Worm (Caenorhabditis elegans) whole organism, L4 larva: Measurements from ENCODE around the gene C46C2.6.

Experiments
- F37D6.2 ChIP-seq: sonication (generic microtip); optimal IDR thresholded peaks from 2 replicates; lab custom pipeline; 2016; ENCODE audit warnings: mild to moderate bottlenecking, missing genetic modification characterization, missing compliant biosample characterization
- F44E2.7 ChIP-seq: fragments of 200-800 bp; sonication (Bioruptor generic); IDR thresholded peaks from 2 replicates; pipeline ENCODE4 v2.1.2; 2022; ENCODE audit warnings: missing genetic modification characterization, missing compliant biosample characterization
- R02D3.7 ChIP-seq: fragments of 150-350 bp; sonication (generic microtip); optimal IDR thresholded peaks from 3 replicates; lab custom pipeline; 2014; ENCODE audit warnings: missing biosample characterization, missing genetic modification characterization
- Y105C5A.15 ChIP-seq: fragments of 200-800 bp; sonication (Bioruptor generic); IDR thresholded peaks from 2 replicates; pipeline ENCODE4 v1.3.6; 2022; ENCODE audit warnings: missing genetic modification characterization, missing compliant biosample characterization
- Y48G9A.11 ChIP-seq: fragments of 200-800 bp; sonication (Bioruptor generic); IDR thresholded peaks from 2 replicates; pipeline ENCODE4 v1.3.6; 2022; ENCODE audit warnings: missing genetic modification reagents, missing genetic modification characterization, missing compliant biosample characterization
- Y5F2A.4 ChIP-seq: fragments of 200-800 bp; sonication (Bioruptor generic); optimal IDR thresholded peaks from 2 replicates; lab custom pipeline; 2018; ENCODE audit warnings: mild to moderate bottlenecking, missing genetic modification characterization, missing compliant biosample characterization
- ZK546.5 ChIP-seq, 2 experiments: sonication (generic microtip); optimal IDR thresholded peaks; 2 replicates each; lab custom pipeline; 2017; ENCODE audit warnings: missing biosample characterization in 2 of 2, missing genetic modification characterization in 2 of 2
- arid-1 ChIP-seq: fragments of 200-800 bp; sonication (Bioruptor generic); conservative IDR thresholded peaks from 2 replicates; pipeline ENCODE4 v1.3.6; 2022; ENCODE audit warnings: missing genetic modification reagents, missing genetic modification characterization, missing compliant biosample characterization
- ceh-28 ChIP-seq: fragments of 150-350 bp; optimal IDR thresholded peaks from 2 replicates; lab custom pipeline; 2014; ENCODE audit warnings: missing biosample characterization, missing genetic modification reagents, missing genetic modification characterization
- ceh-62 ChIP-seq: sonication (generic microtip); optimal IDR thresholded peaks from 2 replicates; lab custom pipeline; 2017; ENCODE audit warnings: missing biosample characterization, missing genetic modification characterization
- ces-1 ChIP-seq: fragments of 150-350 bp; sonication (generic microtip); optimal IDR thresholded peaks from 4 replicates; lab custom pipeline; 2014; ENCODE audit warnings: missing biosample characterization, missing genetic modification reagents, missing genetic modification characterization
- cey-2 ChIP-seq: sonication (generic microtip); optimal IDR thresholded peaks from 3 replicates; lab custom pipeline; 2017; ENCODE audit warnings: missing genetic modification characterization, mild to moderate bottlenecking, missing compliant biosample characterization, antibody characterized with exemption, borderline replicate concordance; ENCODE audit not compliant: insufficient read depth
- daf-16 ChIP-seq, 3 experiments: sonication (generic microtip); optimal IDR thresholded peaks; 2 replicates each; lab custom pipeline; 2016 to 2017; ENCODE audit warnings: missing genetic modification characterization in 3 of 3, missing genetic modification reagents in 3 of 3, mild to moderate bottlenecking in 2 of 3, missing compliant biosample characterization in 2 of 3, missing biosample characterization in 1 of 3, moderate library complexity in 1 of 3
- daf-19 ChIP-seq: fragments of 200-800 bp; sonication (Bioruptor generic); conservative IDR thresholded peaks from 2 replicates; pipeline ENCODE4 v1.3.6; 2022; ENCODE audit warnings: missing genetic modification characterization, missing compliant biosample characterization
- daf-8 ChIP-seq: fragments of 200-800 bp; sonication (Bioruptor generic); IDR thresholded peaks from 2 replicates; pipeline ENCODE4 v1.3.6; 2022; ENCODE audit warnings: missing genetic modification characterization, missing compliant biosample characterization
- dmd-9 ChIP-seq: fragments of 200-800 bp; sonication (Bioruptor generic); IDR thresholded peaks from 2 replicates; pipeline ENCODE4 v1.3.6; 2022; ENCODE audit warnings: missing genetic modification reagents, missing genetic modification characterization, missing compliant biosample characterization
- dve-1 ChIP-seq: sonication (generic microtip); optimal IDR thresholded peaks from 2 replicates; lab custom pipeline; 2017; ENCODE audit warnings: antibody characterized with exemption, mild to moderate bottlenecking, missing genetic modification characterization, missing compliant biosample characterization; ENCODE audit not compliant: insufficient read depth
- egl-27 ChIP-seq: sonication (generic microtip); optimal IDR thresholded peaks from 3 replicates; lab custom pipeline; 2017; ENCODE audit warnings: missing biosample characterization, missing genetic modification reagents, missing genetic modification characterization
- fkh-10 ChIP-seq: fragments of 150-350 bp; optimal IDR thresholded peaks from 2 replicates; lab custom pipeline; 2014; ENCODE audit warnings: missing biosample characterization, missing genetic modification reagents, missing genetic modification characterization
- gei-8 ChIP-seq: fragments of 200-800 bp; sonication (Bioruptor generic); optimal IDR thresholded peaks from 2 replicates; lab custom pipeline; 2018; ENCODE audit warnings: mild to moderate bottlenecking, missing genetic modification characterization, missing compliant biosample characterization
- hif-1 ChIP-seq, 2 experiments: sonication (generic microtip); optimal IDR thresholded peaks; 2 replicates each; lab custom pipeline; 2016 to 2017; ENCODE audit warnings: missing compliant biosample characterization in 2 of 2, missing genetic modification characterization in 2 of 2, missing genetic modification reagents in 2 of 2, missing genotype in 2 of 2, mild to moderate bottlenecking in 1 of 2
- hlh-11 ChIP-seq: fragments of 200-800 bp; sonication (Bioruptor generic); optimal IDR thresholded peaks from 2 replicates; lab custom pipeline; 2018; ENCODE audit warnings: mild to moderate bottlenecking, missing genetic modification characterization, missing compliant biosample characterization
- hlh-30 ChIP-seq: sonication (generic microtip); optimal IDR thresholded peaks from 2 replicates; lab custom pipeline; 2017; ENCODE audit warnings: antibody characterized with exemption, mild to moderate bottlenecking, missing genetic modification characterization, missing compliant biosample characterization; ENCODE audit not compliant: insufficient read depth
- hmg-1.1 ChIP-seq: fragments of 200-800 bp; sonication (Bioruptor generic); IDR thresholded peaks from 2 replicates; pipeline ENCODE4 v1.3.6; 2022; ENCODE audit warnings: missing genetic modification reagents, missing genetic modification characterization, missing compliant biosample characterization
- jun-1 ChIP-seq: fragments of 150-350 bp; optimal IDR thresholded peaks from 2 replicates; lab custom pipeline; 2014; ENCODE audit warnings: missing biosample characterization, missing genetic modification reagents, missing genetic modification characterization
- lim-7 ChIP-seq: fragments of 200-800 bp; sonication (Bioruptor generic); IDR thresholded peaks from 2 replicates; pipeline ENCODE4 v1.3.6; 2022; ENCODE audit warnings: missing genetic modification characterization, missing compliant biosample characterization
- lin-1 ChIP-seq: fragments of 200-800 bp; sonication (Bioruptor generic); IDR thresholded peaks from 2 replicates; pipeline ENCODE4 v1.3.6; 2022; ENCODE audit warnings: missing genetic modification reagents, missing genetic modification characterization, missing compliant biosample characterization
- lin-13 ChIP-seq: fragments of 150-350 bp; optimal IDR thresholded peaks from 2 replicates; lab custom pipeline; 2014; ENCODE audit warnings: missing biosample characterization, missing genetic modification reagents, missing genetic modification characterization
- lin-38 ChIP-seq: fragments of 200-800 bp; sonication (Bioruptor generic); IDR thresholded peaks from 2 replicates; pipeline ENCODE4 v1.3.6; 2022; ENCODE audit warnings: missing genetic modification reagents, missing genetic modification characterization, missing compliant biosample characterization
- lir-3 ChIP-seq: sonication (generic microtip); optimal IDR thresholded peaks from 2 replicates; lab custom pipeline; 2016; ENCODE audit warnings: mild to moderate bottlenecking, missing genetic modification characterization, missing compliant biosample characterization
- lsy-2 ChIP-seq, 2 experiments: fragments of 150-350 bp in 1 of 2; sonication (generic microtip) in 1 of 2; optimal IDR thresholded peaks; 2 replicates each; lab custom pipeline; 2014 to 2017; ENCODE audit warnings: missing biosample characterization in 2 of 2, missing genetic modification characterization in 2 of 2
- madf-5 ChIP-seq, 2 experiments: fragments of 200-800 bp; sonication (Bioruptor generic); IDR thresholded peaks; 2 replicates each; pipeline ENCODE4 v1.3.6; 2022; ENCODE audit warnings: missing compliant biosample characterization in 2 of 2, missing genetic modification characterization in 2 of 2
- mdt-29 ChIP-seq: fragments of 200-800 bp; sonication (Bioruptor generic); IDR thresholded peaks from 2 replicates; pipeline ENCODE4 v1.3.6; 2022; ENCODE audit warnings: missing genetic modification reagents, missing genetic modification characterization, missing compliant biosample characterization
- mxl-3 ChIP-seq: fragments of 200-800 bp; sonication (Bioruptor generic); optimal IDR thresholded peaks from 2 replicates; lab custom pipeline; 2018; ENCODE audit warnings: mild to moderate bottlenecking, missing genetic modification characterization, missing compliant biosample characterization
- nhr-11 ChIP-seq: fragments of 150-350 bp; optimal IDR thresholded peaks from 2 replicates; lab custom pipeline; 2014; ENCODE audit warnings: missing biosample characterization, missing genetic modification characterization
- nhr-237 ChIP-seq: sonication (generic microtip); optimal IDR thresholded peaks from 2 replicates; lab custom pipeline; 2017; ENCODE audit warnings: missing biosample characterization, missing genetic modification characterization
- php-3 ChIP-seq: fragments of 200-800 bp; sonication (Bioruptor generic); IDR thresholded peaks from 2 replicates; pipeline ENCODE4 v1.3.6; 2022; ENCODE audit warnings: missing genetic modification reagents, missing genetic modification characterization, missing compliant biosample characterization
- saeg-2 ChIP-seq: fragments of 200-800 bp; sonication (Bioruptor generic); IDR thresholded peaks from 2 replicates; pipeline ENCODE4 v1.3.6; 2022; ENCODE audit warnings: missing genetic modification reagents, missing genetic modification characterization, missing compliant biosample characterization
- sdz-12 ChIP-seq: fragments of 200-800 bp; sonication (Bioruptor generic); optimal IDR thresholded peaks from 2 replicates; lab custom pipeline; 2018; ENCODE audit warnings: mild to moderate bottlenecking, missing genetic modification characterization, missing compliant biosample characterization
- skn-1 ChIP-seq: fragments of 150-350 bp; optimal IDR thresholded peaks from 2 replicates; lab custom pipeline; 2014; ENCODE audit warnings: missing biosample characterization, missing genetic modification characterization
- snpc-1.2 ChIP-seq: fragments of 200-800 bp; sonication (Bioruptor generic); IDR thresholded peaks from 2 replicates; pipeline ENCODE4 v1.3.6; 2022; ENCODE audit warnings: missing genetic modification reagents, missing genetic modification characterization, missing compliant biosample characterization
- tra-1 ChIP-seq: fragments of 200-800 bp; sonication (Bioruptor generic); IDR thresholded peaks from 2 replicates; pipeline ENCODE4 v1.3.6; 2022; ENCODE audit warnings: missing genetic modification reagents, missing genetic modification characterization, missing compliant biosample characterization
- unc-130 ChIP-seq: sonication (generic microtip); optimal IDR thresholded peaks from 2 replicates; lab custom pipeline; 2016; ENCODE audit warnings: missing genetic modification reagents, missing genetic modification characterization, missing compliant biosample characterization
- unc-39 ChIP-seq: sonication (generic microtip); optimal IDR thresholded peaks from 2 replicates; lab custom pipeline; 2017; ENCODE audit warnings: missing biosample characterization, missing genetic modification characterization
- unc-62 ChIP-seq, 3 experiments: fragments of 150-350 bp in 1 of 3; sonication (generic microtip); optimal IDR thresholded peaks in 2 of 3; peaks in 1 of 3; 1 replicate in 1 of 3; 2 replicates in 2 of 3; lab custom pipeline; 2014 to 2017; ENCODE audit warnings: missing biosample characterization in 3 of 3, missing genetic modification characterization in 3 of 3, missing genetic modification reagents in 3 of 3, missing genotype in 1 of 3
- vab-7 ChIP-seq: fragments of 200-800 bp; sonication (Bioruptor generic); IDR thresholded peaks from 2 replicates; pipeline ENCODE4 v1.3.6; 2022; ENCODE audit warnings: missing genetic modification reagents, missing genetic modification characterization, missing compliant biosample characterization
- zfp-2 ChIP-seq: sonication (generic microtip); optimal IDR thresholded peaks from 2 replicates; lab custom pipeline; 2016; ENCODE audit warnings: mild to moderate bottlenecking, missing genetic modification characterization, missing compliant biosample characterization
- zip-11 ChIP-seq: fragments of 200-800 bp; sonication (Bioruptor generic); IDR thresholded peaks from 2 replicates; pipeline ENCODE4 v1.3.6; 2022; ENCODE audit warnings: missing genetic modification characterization, missing compliant biosample characterization
- ztf-7 ChIP-seq: fragments of 150-350 bp; optimal IDR thresholded peaks from 2 replicates; lab custom pipeline; 2014; ENCODE audit warnings: missing biosample characterization, missing genetic modification characterization

C46C2.6 gene

ce11 chrIV:9196755-9197154 lies 15.5 kb upstream of the C46C2.6 start (continued):
- TF ChIP-seq zip-11 (no peak), ZK546.5 (tag; optimal IDR thresholded peaks at IDR 0.05; lab: Kevin White, UChicago) (no peak), daf-8 (GFP tag; lab: Robert Waterston, UW) (no peak), F37D6.2 (peak; percentile 16), nhr-11 (tag; lab: Kevin White, UChicago) (peak; percentile 73), gei-8 (GFP tag; lab: Kevin White, UChicago) (no peak), daf-19 (no peak), nhr-237 (tag; lab: Kevin White, UChicago) (no peak), php-3 (GFP tag; lab: Robert Waterston, UW) (0 out of 2 replicates have a peak, but pooled peaks have one; percentile 30), unc-39 (tag; lab: Kevin White, UChicago) (no peak), fkh-10 (peak; percentile 5), egl-27 (no peak), dve-1 (tag; lab: Kevin White, UChicago) (peak; percentile 50), vab-7 (GFP tag; lab: Robert Waterston, UW) (peak; percentile 52; the same call in 1 of the 2 replicates), R02D3.7 (no peak), madf-5 (GFP tag; IDR thresholded peaks at IDR 0.05; lab: Robert Waterston, UW) (no peak), Y48G9A.11 (GFP tag; lab: Robert Waterston, UW) (no peak), mdt-29 (GFP tag; lab: Robert Waterston, UW) (no peak), jun-1 (tag; lab: Kevin White, UChicago) (peak; percentile 41), unc-62 (GFP tag; optimal IDR thresholded peaks at IDR 0.05 in 1 of 2; lab: Kevin White, UChicago) (peak in 1 of 2 experiments; percentile 14), unc-62 (tag; optimal IDR thresholded peaks at IDR 0.05; lab: Kevin White, UChicago) (no peak), lir-3 (tag; lab: Kevin White, UChicago) (no peak), saeg-2 (GFP tag; lab: Robert Waterston, UW) (0 out of 2 replicates have a peak, but pooled peaks have one; percentile 8), ceh-28 (tag; lab: Kevin White, UChicago) (no peak), daf-16 (GFP tag; optimal IDR thresholded peaks at IDR 0.05; lab: Kevin White, UChicago) (peak in 1 of 2 experiments; percentile 44), daf-16 (tag; optimal IDR thresholded peaks at IDR 0.05; lab: Kevin White, UChicago) (peak; percentile 42), Y5F2A.4 (no peak), skn-1 (no peak), ces-1 (GFP tag; lab: Kevin White, UChicago) (peak; percentile 26), lsy-2 (tag; optimal IDR thresholded peaks at IDR 0.05; lab: Kevin White, UChicago) (peak in 1 of 2 experiments; percentile 63), cey-2 (tag; lab: Kevin White, UChicago) (no peak), unc-130 (no peak), ceh-62 (tag; lab: Kevin White, UChicago) (no peak), hlh-11 (tag; lab: Kevin White, UChicago) (peak; percentile 67), zfp-2 (tag; lab: Kevin White, UChicago) (no peak), hif-1 (tag; optimal IDR thresholded peaks at IDR 0.05; lab: Kevin White, UChicago) (peak in 1 of 2 experiments; percentile 69), sdz-12 (no peak), F44E2.7 (GFP tag; lab: Robert Waterston, UW) (no peak), lin-38 (GFP tag; lab: Robert Waterston, UW) (no peak), arid-1 (GFP tag; lab: Robert Waterston, UW) (no peak), Y105C5A.15 (GFP tag; lab: Robert Waterston, UW) (no peak), lin-13 (GFP tag; lab: Kevin White, UChicago) (peak; percentile 23), lin-1 (peak; percentile 49; the same call in 1 of the 2 replicates), hmg-1.1 (peak; percentile 84), dmd-9 (GFP tag; lab: Robert Waterston, UW) (no peak), ztf-7 (tag; lab: Kevin White, UChicago) (no peak), lim-7 (GFP tag; lab: Robert Waterston, UW) (0 out of 2 replicates have a peak, but pooled peaks have one; percentile 5), hlh-30 (tag; lab: Kevin White, UChicago) (peak; percentile 74), snpc-1.2 (GFP tag; lab: Robert Waterston, UW) (no peak), mxl-3 (GFP tag; lab: Kevin White, UChicago) (no peak), tra-1 (GFP tag; lab: Robert Waterston, UW) (peak; percentile 65; the same call in 1 of the 2 replicates)
